Worm (Caenorhabditis elegans) whole organism, midembryonic: ENCODE results near the gene pnc-1.

Source experiments
- T22C8.4 ChIP-seq: fragments of 200-800 bp; sonication (Bioruptor generic); IDR thresholded peaks from 2 replicates; pipeline ENCODE4 v1.3.6; 2022; ENCODE audit warnings: missing genetic modification characterization, missing compliant biosample characterization
- med-1 ChIP-seq: sonication (generic microtip); optimal IDR thresholded peaks from 2 replicates; lab custom pipeline; 2017; ENCODE audit warnings: missing genetic modification characterization, mild to moderate bottlenecking, missing compliant biosample characterization, antibody characterized with exemption, missing genetic modification reagents; ENCODE audit not compliant: insufficient read depth
- ztf-29 ChIP-seq: fragments of 200-800 bp; sonication (Bioruptor generic); IDR thresholded peaks from 2 replicates; pipeline ENCODE4 v1.3.6; 2022; ENCODE audit warnings: missing genetic modification reagents, missing genetic modification characterization, missing compliant biosample characterization

DNA sequence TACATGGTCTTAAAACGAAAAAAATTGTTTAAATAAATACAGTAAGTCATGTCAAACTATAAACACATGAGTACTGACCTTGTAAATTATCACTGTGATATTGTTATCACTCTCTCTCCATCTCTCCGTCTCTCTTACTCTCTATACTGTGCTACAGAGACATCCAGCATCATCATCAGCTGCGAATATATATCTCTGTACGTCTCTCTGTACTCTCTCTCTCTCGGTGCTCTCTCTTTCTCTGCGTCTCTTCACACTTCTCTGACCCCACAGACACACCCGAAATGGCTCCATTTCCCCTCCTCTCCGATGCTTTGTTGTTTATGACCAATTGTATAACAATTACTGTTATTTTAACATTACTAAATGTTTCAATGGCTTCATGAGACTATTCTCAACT, 26.3 kb downstream of the pnc-1 start:
- TF ChIP-seq ztf-29 (GFP tag; lab: Robert Waterston, UW), result no peak
- TF ChIP-seq T22C8.4 (GFP tag; lab: Robert Waterston, UW), result no peak
- no peak for TF ChIP-seq med-1 (GFP tag; lab: Kevin White, UChicago)
